Worm (Caenorhabditis elegans) whole organism, L1 larva: ENCODE measurements around the gene fig-1.

Experiments
- F16B12.6 ChIP-seq: fragments of 150-350 bp; optimal IDR thresholded peaks from 2 replicates; lab custom pipeline; 2014; ENCODE audit warnings: missing biosample characterization, missing genetic modification characterization
- elt-2 ChIP-seq: sonication (generic microtip); optimal IDR thresholded peaks from 2 replicates; lab custom pipeline; 2016; ENCODE audit warnings: missing genetic modification characterization, mild to moderate bottlenecking, inconsistent platforms, missing compliant biosample characterization, missing genetic modification reagents
- mdl-1 ChIP-seq, 2 experiments: fragments of 150-350 bp; optimal IDR thresholded peaks; 2 replicates each; lab custom pipeline; 2014 to 2017; ENCODE audit warnings: missing biosample characterization in 2 of 2, missing genetic modification characterization in 2 of 2, inconsistent platforms in 1 of 2
- nhr-11 ChIP-seq: fragments of 150-350 bp; optimal IDR thresholded peaks from 2 replicates; lab custom pipeline; 2014; ENCODE audit warnings: missing biosample characterization, missing genetic modification characterization
- nhr-28 ChIP-seq: fragments of 150-350 bp; optimal IDR thresholded peaks from 2 replicates; lab custom pipeline; 2014; ENCODE audit warnings: missing biosample characterization, missing genetic modification characterization
- nhr-76 ChIP-seq: sonication (generic microtip); optimal IDR thresholded peaks from 2 replicates; lab custom pipeline; 2017; ENCODE audit warnings: missing biosample characterization, missing genetic modification characterization
- nhr-84 ChIP-seq: sonication (generic microtip); optimal IDR thresholded peaks from 2 replicates; lab custom pipeline; 2017; ENCODE audit warnings: missing biosample characterization, missing genetic modification characterization

DNA sequence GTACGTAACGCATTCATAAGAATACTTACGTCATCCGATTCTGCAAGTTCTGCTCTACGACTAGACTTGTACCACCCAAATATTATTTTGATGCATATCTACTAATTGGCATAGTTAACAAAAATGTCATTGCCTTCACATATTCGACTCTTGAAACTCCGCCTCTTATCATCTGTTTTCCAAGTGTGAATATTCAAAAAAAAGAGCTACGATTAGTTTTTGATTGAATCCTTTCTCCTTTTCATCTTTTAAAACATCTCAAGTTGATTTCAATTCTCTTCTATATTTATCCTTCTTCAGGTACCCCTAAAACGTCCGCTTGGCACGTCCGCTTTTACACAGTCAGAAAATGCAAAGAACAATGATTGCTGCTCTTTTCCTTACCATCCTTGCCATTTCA lies 33.1 kb downstream of the fig-1 start, which contains the start of gene F17C11.2:
- TF ChIP-seq elt-2 (no peak), nhr-84 (no peak), nhr-28 (no peak), nhr-11 (tag; lab: Kevin White, UChicago) (no peak), F16B12.6 (no peak), nhr-76 (tag; lab: Kevin White, UChicago) (no peak), mdl-1 (tag; optimal IDR thresholded peaks at IDR 0.05; lab: Kevin White, UChicago) (no peak)
